Fruit fly (Drosophila melanogaster) whole organism, embryonic: ENCODE data around the gene spas.

Source experiments
- Aef1 ChIP-seq: fragments of 200-800 bp; sonication (Bioruptor generic); IDR thresholded peaks from 3 replicates; pipeline ENCODE4 v1.3.6; 2022; ENCODE audit warnings: missing biosample characterization, missing genetic modification characterization
- Atf-2 ChIP-seq: fragments of 200-800 bp; sonication (Bioruptor generic); optimal IDR thresholded peaks from 2 replicates; lab custom pipeline; 2016; ENCODE audit warnings: missing biosample characterization, missing genetic modification characterization
- CG10267 ChIP-seq: fragments of 200-800 bp; sonication (Bioruptor generic); optimal IDR thresholded peaks from 2 replicates; lab custom pipeline; 2018; ENCODE audit warnings: missing biosample characterization, mild to moderate bottlenecking, missing genetic modification characterization, moderate library complexity
- CG10543 ChIP-seq: fragments of 200-800 bp; sonication (Bioruptor generic); optimal IDR thresholded peaks from 3 replicates; lab custom pipeline; 2017; ENCODE audit warnings: missing biosample characterization, mild to moderate bottlenecking, missing genetic modification characterization, moderate library complexity
- CG11093 ChIP-seq: fragments of 200-800 bp; sonication (Bioruptor generic); IDR thresholded peaks from 3 replicates; pipeline ENCODE4 v1.3.6; 2022; ENCODE audit warnings: missing biosample characterization, missing genetic modification characterization
- CG12942 ChIP-seq: fragments of 200-800 bp; sonication (Bioruptor generic); optimal IDR thresholded peaks from 3 replicates; lab custom pipeline; 2016; ENCODE audit warnings: missing biosample characterization, missing genetic modification characterization
- CG13894 ChIP-seq: fragments of 200-800 bp; sonication (Bioruptor generic); optimal IDR thresholded peaks from 3 replicates; lab custom pipeline; 2018; ENCODE audit warnings: missing biosample characterization, mild to moderate bottlenecking, missing genetic modification characterization, moderate library complexity
- CG1603 ChIP-seq: fragments of 200-800 bp; sonication (Bioruptor generic); optimal IDR thresholded peaks from 2 replicates; lab custom pipeline; 2019; ENCODE audit warnings: missing biosample characterization, mild to moderate bottlenecking, missing genetic modification characterization, moderate library complexity
- CG16815 ChIP-seq: fragments of 200-800 bp; sonication (Bioruptor generic); optimal IDR thresholded peaks from 3 replicates; lab custom pipeline; 2017; ENCODE audit warnings: missing biosample characterization, mild to moderate bottlenecking, missing genetic modification characterization
- CG18262 ChIP-seq: fragments of 200-800 bp; optimal IDR thresholded peaks from 3 replicates; lab custom pipeline; 2019; ENCODE audit warnings: missing biosample characterization, mild to moderate bottlenecking, missing genetic modification characterization, moderate library complexity
- CG18764 ChIP-seq: fragments of 200-800 bp; sonication (Bioruptor generic); optimal IDR thresholded peaks from 3 replicates; lab custom pipeline; 2016; ENCODE audit warnings: missing biosample characterization, missing genetic modification characterization
- CG2129 ChIP-seq: fragments of 200-800 bp; sonication (Bioruptor generic); IDR thresholded peaks from 2 replicates; pipeline ENCODE4 v1.3.6; 2022; ENCODE audit warnings: missing biosample characterization, missing genetic modification characterization; ENCODE audit not compliant: partially characterized antibody
- CG2678 ChIP-seq: fragments of 200-800 bp; sonication (Bioruptor generic); optimal IDR thresholded peaks from 3 replicates; lab custom pipeline; 2019; ENCODE audit warnings: missing biosample characterization, mild to moderate bottlenecking, missing genetic modification characterization, moderate library complexity
- CG2889 ChIP-seq: fragments of 200-800 bp; sonication (Bioruptor generic); IDR thresholded peaks from 3 replicates; pipeline ENCODE4 v1.3.6; 2022; ENCODE audit warnings: missing biosample characterization, missing genetic modification characterization
- CG3726 ChIP-seq: fragments of 200-800 bp; sonication (Bioruptor generic); IDR thresholded peaks from 3 replicates; pipeline ENCODE4, ENCODE4 v1.3.6; 2022; ENCODE audit warnings: missing biosample characterization, missing genetic modification characterization
- CG3838 ChIP-seq: fragments of 200-800 bp; sonication (Bioruptor generic); optimal IDR thresholded peaks from 3 replicates; lab custom pipeline; 2016; ENCODE audit warnings: missing biosample characterization, missing genetic modification characterization
- CG43689 ChIP-seq: fragments of 200-800 bp; sonication (Bioruptor generic); IDR thresholded peaks from 2 replicates; pipeline ENCODE4 v1.3.6; 2022; ENCODE audit warnings: missing biosample characterization, missing genetic modification characterization
- CG5245 ChIP-seq: fragments of 200-800 bp; sonication (Bioruptor generic); optimal IDR thresholded peaks from 3 replicates; lab custom pipeline; 2016; ENCODE audit warnings: missing biosample characterization, missing genetic modification characterization
- CG6683 ChIP-seq: fragments of 200-800 bp; sonication (Bioruptor generic); optimal IDR thresholded peaks from 2 replicates; lab custom pipeline; 2017; ENCODE audit warnings: missing biosample characterization, mild to moderate bottlenecking, missing genetic modification characterization, missing genetic modification reagents
- CG7928 ChIP-seq: fragments of 200-800 bp; sonication (Bioruptor generic); optimal IDR thresholded peaks from 2 replicates; lab custom pipeline; 2017; ENCODE audit warnings: missing biosample characterization, mild to moderate bottlenecking, missing genetic modification characterization
- CG8290 ChIP-seq, 3 experiments: fragments of 200-800 bp; sonication (Bioruptor generic); optimal IDR thresholded peaks; 2 replicates each; lab custom pipeline; 2016 to 2019; ENCODE audit warnings: missing biosample characterization in 3 of 3, missing genetic modification characterization in 3 of 3, mild to moderate bottlenecking in 2 of 3, moderate library complexity in 1 of 3
- CG8924 ChIP-seq: fragments of 200-800 bp; optimal IDR thresholded peaks from 3 replicates; lab custom pipeline; 2019; ENCODE audit warnings: missing biosample characterization, mild to moderate bottlenecking, missing genetic modification characterization, moderate library complexity
- Dek ChIP-seq: fragments of 200-800 bp; sonication (Bioruptor generic); optimal IDR thresholded peaks from 3 replicates; lab custom pipeline; 2019; ENCODE audit warnings: missing biosample characterization, mild to moderate bottlenecking, missing genetic modification characterization, moderate library complexity
- Dip2 ChIP-seq: fragments of 200-800 bp; sonication (Bioruptor generic); IDR thresholded peaks from 2 replicates; pipeline ENCODE4 v1.3.6; 2022; ENCODE audit warnings: missing biosample characterization, missing genetic modification characterization
- Dip3 ChIP-seq: fragments of 200-800 bp; sonication (Bioruptor generic); optimal IDR thresholded peaks from 3 replicates; lab custom pipeline; 2016; ENCODE audit warnings: missing biosample characterization, missing genetic modification characterization
- ERR ChIP-seq: fragments of 200-800 bp; sonication (Bioruptor generic); optimal IDR thresholded peaks from 2 replicates; lab custom pipeline; 2016; ENCODE audit warnings: missing biosample characterization, missing genetic modification characterization
- Hmr ChIP-seq: fragments of 200-800 bp; sonication (Bioruptor generic); optimal IDR thresholded peaks from 3 replicates; lab custom pipeline; 2017; ENCODE audit warnings: mild to moderate bottlenecking, missing biosample characterization, missing genetic modification reagents, missing genetic modification characterization
- MBD-R2 ChIP-seq: fragments of 200-800 bp; sonication (Bioruptor generic); IDR thresholded peaks from 2 replicates; pipeline ENCODE4 v1.3.6; 2022; ENCODE audit warnings: missing biosample characterization, missing genetic modification characterization
- Nf-YA ChIP-seq: fragments of 200-800 bp; sonication (Bioruptor generic); IDR thresholded peaks from 2 replicates; pipeline ENCODE4 v1.3.6; 2022; ENCODE audit warnings: missing biosample characterization, missing genetic modification characterization
- Oli ChIP-seq: fragments of 200-800 bp; sonication (Bioruptor generic); optimal IDR thresholded peaks from 2 replicates; lab custom pipeline; 2018; ENCODE audit warnings: missing biosample characterization, mild to moderate bottlenecking, missing genetic modification characterization, moderate library complexity
- Usf ChIP-seq: fragments of 200-800 bp; sonication (Bioruptor generic); optimal IDR thresholded peaks from 2 replicates; lab custom pipeline; 2017; ENCODE audit warnings: missing genotype, missing biosample characterization, missing genetic modification characterization
- amos ChIP-seq: fragments of 200-800 bp; sonication (Bioruptor generic); IDR thresholded peaks from 2 replicates; pipeline ENCODE4 v1.3.6; 2022; ENCODE audit warnings: missing biosample characterization, missing genetic modification characterization; ENCODE audit not compliant: partially characterized antibody
- bowl ChIP-seq: fragments of 200-800 bp; sonication (Bioruptor generic); IDR thresholded peaks from 2 replicates; pipeline ENCODE4 v1.3.6; 2022; ENCODE audit warnings: missing biosample characterization, missing genetic modification characterization
- btn ChIP-seq: fragments of 200-800 bp; sonication (Bioruptor generic); optimal IDR thresholded peaks from 2 replicates; lab custom pipeline; 2016; ENCODE audit warnings: missing biosample characterization, missing genetic modification characterization
- gce ChIP-seq: fragments of 200-800 bp; sonication (Bioruptor generic); IDR thresholded peaks from 3 replicates; pipeline ENCODE4 v1.3.6; 2022; ENCODE audit warnings: missing biosample characterization, missing genetic modification characterization
- gcm2 ChIP-seq: fragments of 200-800 bp; sonication (Bioruptor generic); optimal IDR thresholded peaks from 2 replicates; lab custom pipeline; 2016; ENCODE audit warnings: missing biosample characterization, missing genetic modification characterization
- gro ChIP-seq: fragments of 200-800 bp; sonication (Bioruptor generic); optimal IDR thresholded peaks from 2 replicates; lab custom pipeline; 2016; ENCODE audit warnings: missing biosample characterization, missing genetic modification characterization
- hbn ChIP-seq: fragments of 200-800 bp; sonication (Bioruptor generic); IDR thresholded peaks from 2 replicates; pipeline ENCODE4 v1.3.6; 2022; ENCODE audit warnings: missing biosample characterization, missing genetic modification characterization; ENCODE audit not compliant: partially characterized antibody
- hkb ChIP-seq, 2 experiments: fragments of 200-800 bp in 1 of 2; fragments of >200 bp in 1 of 2; sonication (Bioruptor generic) in 1 of 2; IDR thresholded peaks in 1 of 2; optimal IDR thresholded peaks in 1 of 2; 2 replicates each; pipeline versions ENCODE4 v1.3.6 to Lab custom; 2017 to 2022; ENCODE audit warnings: missing biosample characterization in 1 of 2, missing genetic modification characterization in 1 of 2
- lbe ChIP-seq: fragments of 200-800 bp; sonication (Bioruptor generic); optimal IDR thresholded peaks from 2 replicates; lab custom pipeline; 2016; ENCODE audit warnings: missing biosample characterization, mild to moderate bottlenecking, missing genetic modification characterization
- lola ChIP-seq, 3 experiments: fragments of >200 bp in 2 of 3; fragments of 200-800 bp in 1 of 3; sonication (Bioruptor generic) in 1 of 3; optimal IDR thresholded peaks; 2 replicates each; lab custom pipeline; 2017 to 2019; ENCODE audit warnings: missing biosample characterization in 3 of 3, missing genetic modification characterization in 3 of 3, mild to moderate bottlenecking in 1 of 3, moderate library complexity in 1 of 3
- pfk ChIP-seq: fragments of 200-800 bp; sonication (Bioruptor generic); optimal IDR thresholded peaks from 2 replicates; lab custom pipeline; 2018; ENCODE audit warnings: missing biosample characterization, mild to moderate bottlenecking, missing genetic modification characterization, moderate library complexity
- ranshi ChIP-seq: fragments of 200-800 bp; sonication (Bioruptor generic); IDR thresholded peaks from 2 replicates; pipeline ENCODE4 v1.3.6; 2022; ENCODE audit warnings: missing biosample characterization, missing genetic modification characterization
- salm ChIP-seq: fragments of 200-800 bp; sonication (Bioruptor generic); optimal IDR thresholded peaks from 2 replicates; lab custom pipeline; 2018; ENCODE audit warnings: missing biosample characterization, mild to moderate bottlenecking, missing genetic modification characterization
- scrt ChIP-seq: fragments of 200-800 bp; sonication (Bioruptor generic); optimal IDR thresholded peaks from 2 replicates; lab custom pipeline; 2018; ENCODE audit warnings: missing biosample characterization, mild to moderate bottlenecking, missing genetic modification characterization, moderate library complexity
- sens-2 ChIP-seq: fragments of 200-800 bp; sonication (Bioruptor generic); IDR thresholded peaks from 2 replicates; pipeline ENCODE4 v1.3.6; 2022; ENCODE audit warnings: missing biosample characterization, missing genetic modification characterization
- sug ChIP-seq: fragments of 200-800 bp; optimal IDR thresholded peaks from 2 replicates; lab custom pipeline; 2019; ENCODE audit warnings: missing biosample characterization, mild to moderate bottlenecking, missing genetic modification characterization, moderate library complexity
- ttk ChIP-seq: fragments of 200-800 bp; sonication (Bioruptor generic); IDR thresholded peaks from 2 replicates; pipeline ENCODE4 v2.1.2; 2022; ENCODE audit warnings: missing biosample characterization, missing genetic modification characterization
- zf30C ChIP-seq: fragments of 200-800 bp; sonication (Bioruptor generic); optimal IDR thresholded peaks from 3 replicates; lab custom pipeline; 2018; ENCODE audit warnings: missing biosample characterization, mild to moderate bottlenecking, missing genetic modification characterization
- zfh2 ChIP-seq: fragments of 200-800 bp; sonication (Bioruptor generic); optimal IDR thresholded peaks from 2 replicates; lab custom pipeline; 2016; ENCODE audit warnings: missing biosample characterization, missing genetic modification characterization

spas gene

dm6 chr3R:24047998-24048511 lies 10.0 kb downstream of the spas start, which contains the start of gene Rox8 (continued):
- TF ChIP-seq CG2678 (tag; lab: Kevin White, UChicago) (peak; percentile 52), salm (tag; lab: Kevin White, UChicago) (no peak), lola (GFP tag; optimal IDR thresholded peaks at IDR 0.05; lab: Kevin White, UChicago) (peak in 1 of 3 experiments; percentile 3), bowl (GFP tag; lab: Robert Waterston, UW) (no peak), CG8290 (GFP tag; optimal IDR thresholded peaks at IDR 0.05; lab: Kevin White, UChicago) (peak; percentile 29), CG8290 (tag; optimal IDR thresholded peaks at IDR 0.05; lab: Kevin White, UChicago) (peak; percentile 30 to 46), zfh2 (GFP tag; lab: Kevin White, UChicago) (peak; percentile 24), Nf-YA (GFP tag; lab: Robert Waterston, UW) (no peak), CG7928 (GFP tag; lab: Kevin White, UChicago) (peak; percentile 89), CG16815 (GFP tag; lab: Kevin White, UChicago) (no peak), ranshi (no peak), lbe (GFP tag; lab: Kevin White, UChicago) (no peak), CG12942 (GFP tag; lab: Kevin White, UChicago) (no peak), Hmr (GFP tag; lab: Kevin White, UChicago) (peak; percentile 23), Aef1 (GFP tag; lab: Robert Waterston, UW) (no peak), CG43689 (GFP tag; lab: Robert Waterston, UW) (no peak), Dek (peak; percentile 31), CG10267 (tag; lab: Kevin White, UChicago) (peak; percentile 62), CG8924 (tag; lab: Kevin White, UChicago) (peak; percentile 56), CG3838 (GFP tag; lab: Kevin White, UChicago) (no peak), gcm2 (GFP tag; lab: Kevin White, UChicago) (no peak), CG10543 (GFP tag; lab: Kevin White, UChicago) (peak; percentile 76), gce (GFP tag; lab: Robert Waterston, UW) (no peak), CG2129 (GFP tag; lab: Robert Waterston, UW) (no peak), Oli (tag; lab: Kevin White, UChicago) (no peak), pfk (GFP tag; lab: Kevin White, UChicago) (peak; percentile 19), sug (peak; percentile 65), Dip2 (no peak), sens-2 (GFP tag; lab: Robert Waterston, UW) (no peak), ERR (no peak), hbn (GFP tag; lab: Robert Waterston, UW) (no peak; the same call in 1 of the 2 replicates), zf30C (no peak), Atf-2 (GFP tag; lab: Kevin White, UChicago) (peak; percentile 19), Usf (no peak), amos (GFP tag; lab: Robert Waterston, UW) (no peak; the same call in 1 of the 2 replicates), CG1603 (tag; lab: Kevin White, UChicago) (peak; percentile 62), CG5245 (no peak), scrt (GFP tag; lab: Kevin White, UChicago) (peak; percentile 23), btn (no peak), CG3726 (no peak), CG18262 (tag; lab: Kevin White, UChicago) (peak; percentile 25), Dip3 (GFP tag; lab: Kevin White, UChicago) (peak; percentile 1), CG18764 (GFP tag; lab: Kevin White, UChicago) (peak; percentile 22), hkb (optimal IDR thresholded peaks at IDR 0.05; lab: Kevin White, UChicago) (peak; percentile 67), hkb (GFP tag; IDR thresholded peaks at IDR 0.05; lab: Robert Waterston, UW) (no peak), CG11093 (no peak), CG13894 (tag; lab: Kevin White, UChicago) (peak; percentile 69), CG6683 (GFP tag; lab: Kevin White, UChicago) (no peak), CG2889 (GFP tag; lab: Robert Waterston, UW) (no peak), MBD-R2 (peak; percentile 66), gro (GFP tag; lab: Kevin White, UChicago) (peak; percentile 29), ttk (GFP tag; lab: Robert Waterston, UW) (no peak)
